Worm (Caenorhabditis elegans) whole organism, midembryonic: ENCODE measurements around the gene C26B2.2.

Experiments used
- cog-1 ChIP-seq: sonication (generic microtip); optimal IDR thresholded peaks from 2 replicates; lab custom pipeline; 2016; ENCODE audit warnings: missing genetic modification characterization, missing compliant biosample characterization
- tab-1 ChIP-seq: fragments of 200-800 bp; sonication (Bioruptor generic); IDR thresholded peaks from 2 replicates; pipeline ENCODE4 v1.3.6; 2022; ENCODE audit warnings: missing genetic modification characterization, missing compliant biosample characterization

- TF ChIP-seq cog-1 (tag; lab: Kevin White, UChicago) (peak; percentile 20), tab-1 (GFP tag; lab: Robert Waterston, UW) (no peak)
Observed at ce11 chrIV:7982024-7982576, 39.8 kb downstream of the C26B2.2 start, which contains the start of gene arf-5.
